Worm (Caenorhabditis elegans): ENCODE data around the gene lelo-2.

DNA sequence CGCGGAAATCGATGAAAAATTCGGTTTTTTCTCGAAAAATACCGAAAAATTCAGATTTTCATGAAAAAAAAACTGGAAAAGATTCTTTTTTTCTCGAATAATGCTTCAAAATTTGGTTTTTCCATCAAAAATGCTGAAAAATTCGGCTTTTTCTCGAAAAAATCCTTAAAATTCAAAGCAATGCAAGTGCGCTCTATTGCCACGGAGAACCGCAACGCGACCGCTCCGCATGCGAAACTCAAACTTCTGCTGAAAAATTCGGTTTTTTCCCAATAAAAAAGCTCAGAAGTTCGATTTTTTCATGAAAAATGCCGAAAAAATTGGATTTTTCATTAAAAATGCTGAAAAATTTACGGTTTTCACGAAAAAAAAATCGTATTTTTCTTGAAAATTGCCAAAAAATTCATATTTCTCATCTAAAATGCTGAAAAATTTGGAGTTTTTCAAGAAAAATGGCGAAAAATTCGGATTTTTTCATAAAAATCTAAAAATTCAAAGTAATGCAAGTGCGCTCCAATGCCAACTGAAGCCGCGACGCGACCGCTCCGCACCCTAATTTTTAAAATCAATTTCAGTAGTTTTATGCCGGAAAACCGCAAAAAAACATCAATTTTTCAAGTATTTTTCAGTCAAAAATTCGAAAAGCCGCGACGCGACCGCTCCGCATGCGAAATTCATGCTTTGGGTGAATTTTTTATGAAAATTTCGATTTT is 13.7 kb downstream of the lelo-2 start:
- TF ChIP-seq fos-1 (tag; optimal IDR thresholded peaks at IDR 0.05) (no peak), mxl-2 (GFP tag; conservative IDR thresholded peaks at IDR 0.05) (no peak), skn-1 (tag; optimal IDR thresholded peaks at IDR 0.05) (no peak), ctbp-1 (GFP tag; IDR thresholded peaks at IDR 0.05) (no peak), nhr-77 (tag; optimal IDR thresholded peaks at IDR 0.05) (no peak), nhr-10 (tag; optimal IDR thresholded peaks at IDR 0.05) (no peak)

Measured in whole organism, L4 larva.